Worm (Caenorhabditis elegans) whole organism, young adult: ENCODE data around the gene glb-3.

ENCODE experiments used
- F22D6.2 ChIP-seq: sonication (generic microtip); optimal IDR thresholded peaks from 2 replicates; lab custom pipeline; 2016; ENCODE audit warnings: mild to moderate bottlenecking, missing genetic modification characterization, missing compliant biosample characterization
- F23B12.7 ChIP-seq: sonication (generic microtip); optimal IDR thresholded peaks from 2 replicates; lab custom pipeline; 2017; ENCODE audit warnings: missing genetic modification characterization, mild to moderate bottlenecking, missing compliant biosample characterization, antibody characterized with exemption, moderate library complexity; ENCODE audit not compliant: insufficient read depth
- F49E8.2 ChIP-seq: sonication (generic microtip); optimal IDR thresholded peaks from 3 replicates; lab custom pipeline; 2017; ENCODE audit warnings: missing genetic modification characterization, mild to moderate bottlenecking, missing compliant biosample characterization, antibody characterized with exemption, moderate library complexity; ENCODE audit not compliant: insufficient read depth
- F55B11.4 ChIP-seq: sonication (generic microtip); optimal IDR thresholded peaks from 2 replicates; lab custom pipeline; 2016; ENCODE audit warnings: missing compliant biosample characterization, missing genetic modification characterization, borderline replicate concordance; ENCODE audit not compliant: insufficient read depth
- Y53F4B.3 ChIP-seq: fragments of 200-800 bp; sonication (Bioruptor generic); IDR thresholded peaks from 2 replicates; pipeline ENCODE4 v1.3.6; 2022; ENCODE audit warnings: missing genetic modification reagents, missing genetic modification characterization, missing compliant biosample characterization
- Y67H2A.10 ChIP-seq: fragments of 200-800 bp; sonication (Bioruptor generic); conservative IDR thresholded peaks from 2 replicates; pipeline ENCODE4 v1.3.6; 2022; ENCODE audit warnings: missing genetic modification reagents, missing genetic modification characterization, missing compliant biosample characterization
- Y95B8A.8 ChIP-seq: fragments of 200-800 bp; sonication (Bioruptor generic); IDR thresholded peaks from 2 replicates; pipeline ENCODE4 v1.3.6; 2022; ENCODE audit warnings: missing genetic modification reagents, missing genetic modification characterization, missing compliant biosample characterization
- ZK185.1 ChIP-seq: sonication (generic microtip); optimal IDR thresholded peaks from 2 replicates; lab custom pipeline; 2016; ENCODE audit warnings: mild to moderate bottlenecking, missing genetic modification characterization, missing compliant biosample characterization; ENCODE audit not compliant: poor library complexity, severe bottlenecking
- ama-1 ChIP-seq, 3 experiments: fragments of 150-350 bp in 1 of 3; sonication (generic microtip) in 2 of 3; optimal IDR thresholded peaks; 2 replicates each; lab custom pipeline; 2014 to 2018; ENCODE audit warnings: missing biosample characterization in 2 of 3, missing genetic modification characterization in 2 of 3, missing genetic modification reagents in 2 of 3
- attf-3 ChIP-seq: fragments of 200-800 bp; sonication (Bioruptor generic); conservative IDR thresholded peaks from 2 replicates; pipeline ENCODE4 v1.3.6; 2022; ENCODE audit warnings: missing genetic modification reagents, missing genetic modification characterization, missing compliant biosample characterization
- attf-5 ChIP-seq: fragments of 200-800 bp; sonication (Bioruptor generic); optimal IDR thresholded peaks from 2 replicates; lab custom pipeline; 2018; ENCODE audit warnings: mild to moderate bottlenecking, missing genetic modification characterization, missing compliant biosample characterization
- bed-2 ChIP-seq: fragments of 200-800 bp; sonication (Bioruptor generic); IDR thresholded peaks from 2 replicates; pipeline ENCODE4 v1.3.6; 2022; ENCODE audit warnings: missing genetic modification reagents, missing genetic modification characterization, missing compliant biosample characterization
- cebp-2 ChIP-seq: fragments of 200-800 bp; sonication (Bioruptor generic); IDR thresholded peaks from 2 replicates; pipeline ENCODE4 v1.3.6; 2022; ENCODE audit warnings: missing genetic modification characterization, missing compliant biosample characterization
- ceh-40 ChIP-seq: fragments of 200-800 bp; sonication (Bioruptor generic); IDR thresholded peaks from 2 replicates; pipeline ENCODE4 v1.3.6; 2022; ENCODE audit warnings: missing genetic modification characterization, missing compliant biosample characterization
- efl-1 ChIP-seq: fragments of 150-350 bp; optimal IDR thresholded peaks from 2 replicates; lab custom pipeline; 2014; ENCODE audit warnings: missing biosample characterization, missing genetic modification reagents, missing genetic modification characterization
- ets-4 ChIP-seq: fragments of 200-800 bp; sonication (Bioruptor generic); optimal IDR thresholded peaks from 2 replicates; lab custom pipeline; 2018; ENCODE audit warnings: mild to moderate bottlenecking, missing genetic modification characterization, missing compliant biosample characterization
- lin-40 ChIP-seq: sonication (generic microtip); optimal IDR thresholded peaks from 2 replicates; lab custom pipeline; 2016; ENCODE audit warnings: missing genetic modification characterization, mild to moderate bottlenecking, missing compliant biosample characterization, missing genotype, missing genetic modification reagents
- mcd-1 ChIP-seq: fragments of 200-800 bp; sonication (Bioruptor generic); IDR thresholded peaks from 2 replicates; pipeline ENCODE4 v1.3.6; 2022; ENCODE audit warnings: missing genetic modification reagents, missing genetic modification characterization, missing compliant biosample characterization
- mel-28 ChIP-seq: sonication (generic microtip); optimal IDR thresholded peaks from 2 replicates; lab custom pipeline; 2016; ENCODE audit warnings: borderline replicate concordance, mild to moderate bottlenecking, missing genetic modification characterization, missing compliant biosample characterization
- mes-4 ChIP-seq: sonication (generic microtip); optimal IDR thresholded peaks from 2 replicates; lab custom pipeline; 2016; ENCODE audit warnings: missing genotype, missing genetic modification characterization, missing compliant biosample characterization
- nfya-1 ChIP-seq: sonication (generic microtip); optimal IDR thresholded peaks from 2 replicates; lab custom pipeline; 2017; ENCODE audit warnings: antibody characterized with exemption, missing compliant biosample characterization, missing genetic modification characterization, borderline replicate concordance; ENCODE audit not compliant: insufficient read depth
- nfyb-1 ChIP-seq: fragments of 200-800 bp; sonication (Bioruptor generic); IDR thresholded peaks from 2 replicates; pipeline ENCODE4 v1.3.6; 2022; ENCODE audit warnings: missing genetic modification reagents, missing genetic modification characterization, missing compliant biosample characterization
- nhr-90 ChIP-seq: sonication (generic microtip); optimal IDR thresholded peaks from 2 replicates; lab custom pipeline; 2016; ENCODE audit warnings: missing genotype, mild to moderate bottlenecking, missing genetic modification characterization, missing compliant biosample characterization
- repo-1 ChIP-seq: sonication (generic microtip); optimal IDR thresholded peaks from 2 replicates; lab custom pipeline; 2017; ENCODE audit warnings: mild to moderate bottlenecking, missing genetic modification characterization, missing compliant biosample characterization
- unc-130 ChIP-seq: sonication (generic microtip); optimal IDR thresholded peaks from 2 replicates; lab custom pipeline; 2016; ENCODE audit warnings: missing genetic modification reagents, missing genetic modification characterization, missing compliant biosample characterization
- ztf-22 ChIP-seq: fragments of 200-800 bp; sonication (Bioruptor generic); optimal IDR thresholded peaks from 2 replicates; lab custom pipeline; 2018; ENCODE audit warnings: mild to moderate bottlenecking, missing genetic modification characterization, moderate library complexity, missing compliant biosample characterization
- ztf-26 ChIP-seq: sonication (generic microtip); optimal IDR thresholded peaks from 2 replicates; lab custom pipeline; 2017; ENCODE audit warnings: missing genetic modification characterization, missing compliant biosample characterization
- ztf-6 ChIP-seq: fragments of 200-800 bp; sonication (Bioruptor generic); IDR thresholded peaks from 2 replicates; pipeline ENCODE4 v1.3.6; 2022; ENCODE audit warnings: missing genetic modification reagents, missing genetic modification characterization, missing compliant biosample characterization

Gene glb-3

DNA sequence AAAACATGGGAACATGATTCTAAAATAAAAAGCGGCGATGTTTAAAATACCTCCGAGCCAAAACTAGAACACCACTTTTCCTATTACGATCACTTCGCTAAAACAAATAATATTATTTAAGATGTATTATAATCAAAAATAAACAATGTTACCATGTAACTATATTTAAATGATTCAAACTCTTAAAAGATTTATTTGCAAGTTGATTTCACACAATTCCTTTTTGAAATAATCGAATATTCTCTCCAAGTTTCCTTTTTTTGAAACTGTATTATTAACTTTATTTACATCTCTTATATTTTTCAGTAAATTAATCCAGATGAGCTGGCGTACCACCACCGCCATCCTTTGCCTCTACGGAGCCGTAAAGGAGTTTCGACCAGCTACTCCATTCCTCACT, 6.8 kb downstream of the glb-3 start, which contains the start of gene folt-1:
Gene folt-1, plus strand, starts transcription at position 301 of the 400 bp plus-strand sequence.
- TF ChIP-seq Y95B8A.8 (GFP tag; lab: Robert Waterston, UW): no peak
- TF ChIP-seq ceh-40 (GFP tag; lab: Robert Waterston, UW): no peak
- TF ChIP-seq Y67H2A.10 (GFP tag; lab: Robert Waterston, UW): no peak
- no peak for TF ChIP-seq attf-5 (GFP tag; lab: Kevin White, UChicago)
- no peak for TF ChIP-seq F49E8.2
- TF ChIP-seq ztf-6 (GFP tag; lab: Robert Waterston, UW): no peak
- TF ChIP-seq, all 124 proteins: peak for 0

DNA sequence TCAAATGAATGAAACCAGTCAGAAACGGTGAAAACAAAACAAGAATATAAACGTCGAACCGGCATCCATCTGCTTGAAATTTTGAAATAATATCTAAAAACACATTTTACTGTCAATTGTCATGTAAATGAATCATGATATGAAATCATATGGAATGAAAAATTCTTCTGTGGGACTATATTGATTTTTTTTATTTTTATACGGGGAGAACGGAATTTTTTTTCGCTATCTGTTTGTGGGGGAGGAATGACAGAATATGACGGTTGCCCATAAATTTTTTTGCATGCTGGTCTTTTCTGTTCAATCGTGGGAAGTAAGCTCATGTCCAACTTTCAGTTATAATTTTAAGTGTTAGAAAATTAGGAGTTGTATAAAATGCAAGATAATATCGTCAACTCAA, 10.3 kb downstream of the glb-3 start, which contains the start of gene C06H2.7:
Gene C06H2.7, minus strand, starts transcription at position 101 of the 400 bp plus-strand sequence.
- no peak for TF ChIP-seq mes-4 (tag; lab: Kevin White, UChicago)
- no peak for TF ChIP-seq F23B12.7 (tag; lab: Kevin White, UChicago)
- no peak for TF ChIP-seq unc-130 (GFP tag; lab: Kevin White, UChicago)
- no peak for TF ChIP-seq F55B11.4
- TF ChIP-seq ZK185.1: no peak
- TF ChIP-seq nfya-1 (tag; lab: Kevin White, UChicago): no peak
- no peak for TF ChIP-seq efl-1 (GFP tag; lab: Kevin White, UChicago)
- TF ChIP-seq attf-3 (GFP tag; lab: Robert Waterston, UW): no peak
- no peak for TF ChIP-seq bed-2
- no peak for TF ChIP-seq mel-28 (tag; lab: Kevin White, UChicago)

DNA sequence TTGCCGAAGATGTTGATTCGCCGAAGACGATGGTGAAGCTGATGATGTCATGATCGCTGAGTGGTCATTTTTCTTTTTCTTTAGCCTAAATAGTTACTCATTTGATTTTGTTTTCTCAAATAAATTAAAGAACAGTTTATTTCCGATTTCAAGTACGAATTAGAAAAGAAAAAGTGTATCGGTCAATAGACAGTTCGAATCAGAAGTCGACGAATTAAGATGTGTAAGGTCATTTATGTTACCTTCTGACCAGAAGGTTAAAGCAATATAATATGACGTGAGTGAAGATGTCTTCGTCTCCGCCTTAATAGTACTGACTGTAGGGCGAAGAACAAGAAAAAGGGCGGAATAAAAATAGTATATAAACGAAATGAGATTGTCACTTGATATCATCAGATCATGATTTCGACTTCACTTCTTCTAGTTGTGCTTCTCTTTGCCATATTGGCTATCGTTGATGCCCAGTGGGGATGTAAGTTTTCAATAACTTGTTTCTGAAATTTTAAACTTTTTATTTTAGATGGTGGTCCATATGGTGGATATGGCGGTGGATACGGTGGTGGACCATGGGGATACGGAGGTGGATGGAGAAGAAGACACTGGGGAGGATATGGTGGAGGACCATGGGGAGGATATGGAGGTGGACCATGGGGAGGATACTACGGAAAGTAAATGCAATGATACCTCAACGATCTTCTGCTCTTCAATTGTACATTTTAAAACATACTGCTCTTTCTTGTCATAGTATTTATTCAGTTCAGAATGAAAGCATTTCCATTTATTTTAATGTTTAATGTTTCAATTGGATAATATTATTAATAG, 12.8 kb downstream of the glb-3 start, which contains the start of the genes T19C4.24 and nlp-33:
Gene T19C4.24, minus strand, starts transcription at position 51 of the 822 bp plus-strand sequence.
Gene nlp-33, plus strand, starts transcription at position 389 of the 822 bp plus-strand sequence.
- TF ChIP-seq repo-1 (tag; lab: Kevin White, UChicago): peak; percentile 17
- peak; percentile 71 for TF ChIP-seq ama-1 (optimal IDR thresholded peaks at IDR 0.05; lab: Kevin White, UChicago)
- no peak for TF ChIP-seq ama-1 (GFP tag; optimal IDR thresholded peaks at IDR 0.05; lab: Kevin White, UChicago)
- TF ChIP-seq mcd-1: peak; percentile 34; the same call in 1 of the 2 replicates
- no peak for TF ChIP-seq mes-4 (tag; lab: Kevin White, UChicago)

DNA sequence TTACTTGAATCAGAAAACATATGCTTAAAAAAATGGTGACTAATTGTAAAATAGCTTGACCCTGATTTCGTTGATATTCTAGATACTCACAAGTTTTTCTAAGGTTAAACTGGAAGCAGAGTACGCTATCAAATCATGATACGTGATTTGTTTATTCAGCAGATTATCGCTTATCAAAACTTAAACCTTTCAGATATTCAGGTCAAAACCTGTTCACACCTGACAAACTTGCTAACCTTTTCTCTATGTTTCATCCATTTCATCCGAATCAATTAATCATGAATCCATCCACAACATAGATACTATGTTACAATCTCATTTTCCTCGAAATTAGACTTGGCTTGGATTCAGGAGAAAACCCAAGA, 13.4 kb downstream of the glb-3 start:
- TF ChIP-seq ztf-22 (GFP tag; lab: Kevin White, UChicago) (no peak), cebp-2 (GFP tag; lab: Robert Waterston, UW) (no peak), ama-1 (optimal IDR thresholded peaks at IDR 0.05; lab: Kevin White, UChicago) (peak; percentile 67), ama-1 (GFP tag; optimal IDR thresholded peaks at IDR 0.05; lab: Kevin White, UChicago) (no peak), nfyb-1 (GFP tag; lab: Robert Waterston, UW) (0 out of 2 replicates have a peak, but pooled peaks have one; percentile 30), F22D6.2 (tag; lab: Kevin White, UChicago) (no peak), ztf-26 (tag; lab: Kevin White, UChicago) (peak; percentile 53), Y53F4B.3 (no peak), lin-40 (tag; lab: Kevin White, UChicago) (no peak)

DNA sequence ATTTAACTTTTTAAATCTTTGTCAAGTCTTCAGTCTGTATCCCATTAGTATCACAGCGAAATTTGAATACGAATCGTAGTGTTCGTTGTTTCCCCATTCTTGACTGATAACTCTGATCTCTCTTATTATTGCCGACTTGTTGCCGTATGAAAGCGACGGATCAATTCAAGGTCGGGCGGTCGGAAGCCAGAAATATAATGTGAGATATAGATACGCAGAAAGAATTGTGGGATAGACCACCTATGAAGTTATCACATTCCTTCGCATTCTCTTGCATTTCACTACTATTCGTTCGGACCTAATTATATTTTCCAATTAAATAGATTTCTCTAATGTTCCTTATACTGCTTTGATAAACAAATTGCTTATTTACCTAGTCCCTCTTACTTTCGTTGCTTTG, 14.6 kb downstream of the glb-3 start:
- TF ChIP-seq mcd-1 (no peak), ets-4 (GFP tag; lab: Kevin White, UChicago) (no peak), nhr-90 (tag; lab: Kevin White, UChicago) (no peak)
